Fruit fly (Drosophila melanogaster) whole organism, embryonic: ENCODE results near the gene CG11843.

Source experiments
- Bgb ChIP-seq: fragments of 200-800 bp; sonication (Bioruptor generic); IDR thresholded peaks from 2 replicates; pipeline ENCODE4 v1.3.6; 2022; ENCODE audit warnings: missing biosample characterization, missing genetic modification characterization; ENCODE audit not compliant: partially characterized antibody
- CG10321 ChIP-seq: fragments of 200-800 bp; sonication (Bioruptor generic); IDR thresholded peaks from 2 replicates; pipeline ENCODE4 v1.3.6; 2022; ENCODE audit warnings: missing biosample characterization, missing genetic modification characterization
- CG12299 ChIP-seq: fragments of 200-800 bp; sonication (Bioruptor generic); optimal IDR thresholded peaks from 2 replicates; lab custom pipeline; 2018; ENCODE audit warnings: missing biosample characterization, mild to moderate bottlenecking, missing genetic modification characterization
- CG12744 ChIP-seq: fragments of 200-800 bp; sonication (Bioruptor generic); optimal IDR thresholded peaks from 2 replicates; lab custom pipeline; 2016; ENCODE audit warnings: missing biosample characterization, missing genetic modification characterization
- CG13775 ChIP-seq: fragments of 200-800 bp; sonication (Bioruptor generic); optimal IDR thresholded peaks from 3 replicates; lab custom pipeline; 2017; ENCODE audit warnings: missing biosample characterization, mild to moderate bottlenecking, missing genetic modification characterization
- CG15479 ChIP-seq: fragments of 200-800 bp; sonication (Bioruptor generic); optimal IDR thresholded peaks from 3 replicates; lab custom pipeline; 2019; ENCODE audit warnings: missing biosample characterization, mild to moderate bottlenecking, missing genetic modification characterization, moderate library complexity
- CG31388 ChIP-seq: fragments of 200-800 bp; sonication (Bioruptor generic); optimal IDR thresholded peaks from 2 replicates; lab custom pipeline; 2016; ENCODE audit warnings: missing biosample characterization, missing genetic modification characterization
- CG4617 ChIP-seq: fragments of 200-800 bp; sonication (Bioruptor generic); optimal IDR thresholded peaks from 3 replicates; lab custom pipeline; 2016; ENCODE audit warnings: missing biosample characterization, missing genetic modification characterization, borderline replicate concordance
- CG5245 ChIP-seq: fragments of 200-800 bp; sonication (Bioruptor generic); optimal IDR thresholded peaks from 3 replicates; lab custom pipeline; 2016; ENCODE audit warnings: missing biosample characterization, missing genetic modification characterization
- CG6791 ChIP-seq: fragments of 200-800 bp; sonication (Bioruptor generic); IDR thresholded peaks from 3 replicates; pipeline ENCODE4 v1.3.6; 2022; ENCODE audit warnings: missing biosample characterization, missing genetic modification characterization; ENCODE audit not compliant: partially characterized antibody
- CG7372 ChIP-seq: fragments of 200-800 bp; sonication (Bioruptor generic); IDR thresholded peaks from 2 replicates; pipeline ENCODE4 v1.3.6; 2022; ENCODE audit warnings: missing biosample characterization, missing genetic modification characterization
- CG7963 ChIP-seq: fragments of 200-800 bp; sonication (Bioruptor generic); IDR thresholded peaks from 3 replicates; pipeline ENCODE4 v1.3.6; 2022; ENCODE audit warnings: missing biosample characterization, missing genetic modification characterization; ENCODE audit not compliant: partially characterized antibody
- CG8290 ChIP-seq, 3 experiments: fragments of 200-800 bp; sonication (Bioruptor generic); optimal IDR thresholded peaks; 2 replicates each; lab custom pipeline; 2016 to 2019; ENCODE audit warnings: missing biosample characterization in 3 of 3, missing genetic modification characterization in 3 of 3, mild to moderate bottlenecking in 2 of 3, moderate library complexity in 1 of 3
- CG8478 ChIP-seq: fragments of >200 bp; optimal IDR thresholded peaks from 2 replicates; lab custom pipeline; 2018
- CG9876 ChIP-seq: fragments of 200-800 bp; sonication (Bioruptor generic); optimal IDR thresholded peaks from 2 replicates; lab custom pipeline; 2016; ENCODE audit warnings: missing biosample characterization, missing genetic modification characterization
- D19A ChIP-seq: fragments of 200-800 bp; optimal IDR thresholded peaks from 3 replicates; lab custom pipeline; 2019; ENCODE audit warnings: missing biosample characterization, mild to moderate bottlenecking, missing genetic modification characterization, moderate library complexity
- Ets65A ChIP-seq: fragments of 200-800 bp; sonication (Bioruptor generic); peaks from one replicate; lab custom pipeline; 2016; ENCODE audit warnings: missing biosample characterization, missing genetic modification characterization
- HLH4C ChIP-seq: fragments of 200-800 bp; sonication (Bioruptor generic); IDR thresholded peaks from 3 replicates; pipeline ENCODE4 v1.3.6; 2022; ENCODE audit warnings: missing biosample characterization, missing genetic modification characterization; ENCODE audit not compliant: partially characterized antibody
- Hey ChIP-seq: fragments of 200-800 bp; sonication (Bioruptor generic); optimal IDR thresholded peaks from 3 replicates; lab custom pipeline; 2018; ENCODE audit warnings: missing biosample characterization, mild to moderate bottlenecking, missing genetic modification characterization
- Myb ChIP-seq: fragments of 200-800 bp; sonication (Bioruptor generic); optimal IDR thresholded peaks from 2 replicates; lab custom pipeline; 2016; ENCODE audit warnings: missing biosample characterization, missing genetic modification characterization
- Nf-YB ChIP-seq: fragments of 200-800 bp; sonication (Bioruptor generic); optimal IDR thresholded peaks from 3 replicates; lab custom pipeline; 2019; ENCODE audit warnings: missing biosample characterization, mild to moderate bottlenecking, missing genetic modification characterization, moderate library complexity
- NfI ChIP-seq: fragments of 200-800 bp; sonication (Bioruptor generic); optimal IDR thresholded peaks from 3 replicates; lab custom pipeline; 2018; ENCODE audit warnings: missing biosample characterization, mild to moderate bottlenecking, missing genetic modification characterization, moderate library complexity
- Optix ChIP-seq: fragments of 200-800 bp; sonication (Bioruptor generic); IDR thresholded peaks from 3 replicates; pipeline ENCODE4 v1.3.6; 2022; ENCODE audit warnings: missing biosample characterization, missing genetic modification characterization
- Ssrp ChIP-seq: fragments of 200-800 bp; sonication (Bioruptor generic); optimal IDR thresholded peaks from 2 replicates; lab custom pipeline; 2018; ENCODE audit warnings: missing biosample characterization, mild to moderate bottlenecking, missing genetic modification characterization, moderate library complexity
- Trl ChIP-seq, 3 experiments: fragments of >200 bp in 2 of 3; fragments of 200-800 bp in 1 of 3; sonication (Bioruptor generic) in 1 of 3; optimal IDR thresholded peaks; 2 replicates in 1 of 3; 3 replicates in 2 of 3; lab custom pipeline; 2016 to 2017; ENCODE audit warnings: missing biosample characterization in 1 of 3, missing genetic modification characterization in 1 of 3
- Xrp1 ChIP-seq: fragments of 200-800 bp; sonication (Bioruptor generic); IDR thresholded peaks from 2 replicates; pipeline ENCODE4 v1.3.6; 2022; ENCODE audit warnings: missing biosample characterization, missing genetic modification characterization
- ara ChIP-seq: fragments of 200-800 bp; sonication (Bioruptor generic); IDR thresholded peaks from 2 replicates; pipeline ENCODE4 v1.3.6; 2022; ENCODE audit warnings: missing biosample characterization, missing genetic modification characterization
- bab2 ChIP-seq: fragments of 200-800 bp; sonication (Bioruptor generic); optimal IDR thresholded peaks from 2 replicates; lab custom pipeline; 2016; ENCODE audit warnings: missing biosample characterization, missing genetic modification characterization
- cg ChIP-seq: fragments of 200-800 bp; sonication (Bioruptor generic); optimal IDR thresholded peaks from 3 replicates; lab custom pipeline; 2019; ENCODE audit warnings: missing biosample characterization, mild to moderate bottlenecking, missing genetic modification characterization, moderate library complexity
- ewg ChIP-seq: fragments of 200-800 bp; sonication (Bioruptor generic); optimal IDR thresholded peaks from 3 replicates; lab custom pipeline; 2017; ENCODE audit warnings: mild to moderate bottlenecking, missing biosample characterization, missing genetic modification reagents, missing genetic modification characterization
- grn ChIP-seq: fragments of 200-800 bp; sonication (Bioruptor generic); optimal IDR thresholded peaks from 3 replicates; lab custom pipeline; 2017; ENCODE audit warnings: missing biosample characterization, missing genetic modification characterization
- ham ChIP-seq: fragments of 200-800 bp; sonication (Bioruptor generic); IDR thresholded peaks from 2 replicates; pipeline ENCODE4 v1.3.6; 2022; ENCODE audit warnings: missing biosample characterization, missing genetic modification characterization
- hkb ChIP-seq, 2 experiments: fragments of 200-800 bp in 1 of 2; fragments of >200 bp in 1 of 2; sonication (Bioruptor generic) in 1 of 2; IDR thresholded peaks in 1 of 2; optimal IDR thresholded peaks in 1 of 2; 2 replicates each; pipeline versions ENCODE4 v1.3.6 to Lab custom; 2017 to 2022; ENCODE audit warnings: missing biosample characterization in 1 of 2, missing genetic modification characterization in 1 of 2
- kay ChIP-seq: fragments of 200-800 bp; sonication (Bioruptor generic); optimal IDR thresholded peaks from 2 replicates; lab custom pipeline; 2016; ENCODE audit warnings: missing biosample characterization, missing genetic modification characterization
- knrl ChIP-seq: fragments of 200-800 bp; sonication (Bioruptor generic); IDR thresholded peaks from 3 replicates; pipeline ENCODE4 v1.3.6; 2022; ENCODE audit warnings: missing biosample characterization, missing genetic modification characterization; ENCODE audit not compliant: partially characterized antibody
- luna ChIP-seq: fragments of 200-800 bp; sonication (Bioruptor generic); optimal IDR thresholded peaks from 2 replicates; lab custom pipeline; 2016; ENCODE audit warnings: missing biosample characterization, missing genetic modification characterization
- mirr ChIP-seq: fragments of 200-800 bp; sonication (Bioruptor generic); optimal IDR thresholded peaks from 3 replicates; lab custom pipeline; 2018; ENCODE audit warnings: missing biosample characterization, mild to moderate bottlenecking, missing genetic modification characterization
- nau ChIP-seq: fragments of 200-800 bp; sonication (Bioruptor generic); optimal IDR thresholded peaks from 3 replicates; lab custom pipeline; 2017; ENCODE audit warnings: missing biosample characterization, mild to moderate bottlenecking, missing genetic modification characterization, missing genetic modification reagents
- nom ChIP-seq: fragments of 200-800 bp; sonication (Bioruptor generic); optimal IDR thresholded peaks from 2 replicates; lab custom pipeline; 2017; ENCODE audit warnings: missing biosample characterization, missing genetic modification characterization, mild to moderate bottlenecking, moderate library complexity, missing genetic modification reagents
- onecut ChIP-seq: fragments of 200-800 bp; sonication (Bioruptor generic); IDR thresholded peaks from 2 replicates; pipeline ENCODE4 v1.3.6; 2022; ENCODE audit warnings: missing biosample characterization, missing genetic modification characterization
- pb ChIP-seq: fragments of 200-800 bp; sonication (Bioruptor generic); optimal IDR thresholded peaks from 3 replicates; lab custom pipeline; 2016; ENCODE audit warnings: missing biosample characterization, missing genetic modification characterization
- pzg ChIP-seq: fragments of 200-800 bp; sonication (Bioruptor generic); optimal IDR thresholded peaks from 3 replicates; lab custom pipeline; 2018; ENCODE audit warnings: missing biosample characterization, mild to moderate bottlenecking, missing genetic modification characterization, moderate library complexity
- ranshi ChIP-seq: fragments of 200-800 bp; sonication (Bioruptor generic); IDR thresholded peaks from 2 replicates; pipeline ENCODE4 v1.3.6; 2022; ENCODE audit warnings: missing biosample characterization, missing genetic modification characterization
- row ChIP-seq: fragments of 200-800 bp; sonication (Bioruptor generic); IDR thresholded peaks from 3 replicates; pipeline ENCODE4 v1.3.6; 2022; ENCODE audit warnings: missing biosample characterization, missing genetic modification characterization
- sens-2 ChIP-seq: fragments of 200-800 bp; sonication (Bioruptor generic); IDR thresholded peaks from 2 replicates; pipeline ENCODE4 v1.3.6; 2022; ENCODE audit warnings: missing biosample characterization, missing genetic modification characterization
- sna ChIP-seq: fragments of 200-800 bp; sonication (Bioruptor generic); IDR thresholded peaks from 2 replicates; pipeline ENCODE4 v1.3.6; 2022; ENCODE audit warnings: missing biosample characterization, missing genetic modification characterization; ENCODE audit not compliant: partially characterized antibody
- tap ChIP-seq: fragments of 200-800 bp; optimal IDR thresholded peaks from 3 replicates; lab custom pipeline; 2019; ENCODE audit warnings: missing biosample characterization, mild to moderate bottlenecking, missing genetic modification characterization, moderate library complexity
- vfl ChIP-seq: fragments of 200-800 bp; sonication (Bioruptor generic); optimal IDR thresholded peaks from 2 replicates; lab custom pipeline; 2016; ENCODE audit warnings: missing biosample characterization, missing genetic modification characterization

Gene CG11843

DNA sequence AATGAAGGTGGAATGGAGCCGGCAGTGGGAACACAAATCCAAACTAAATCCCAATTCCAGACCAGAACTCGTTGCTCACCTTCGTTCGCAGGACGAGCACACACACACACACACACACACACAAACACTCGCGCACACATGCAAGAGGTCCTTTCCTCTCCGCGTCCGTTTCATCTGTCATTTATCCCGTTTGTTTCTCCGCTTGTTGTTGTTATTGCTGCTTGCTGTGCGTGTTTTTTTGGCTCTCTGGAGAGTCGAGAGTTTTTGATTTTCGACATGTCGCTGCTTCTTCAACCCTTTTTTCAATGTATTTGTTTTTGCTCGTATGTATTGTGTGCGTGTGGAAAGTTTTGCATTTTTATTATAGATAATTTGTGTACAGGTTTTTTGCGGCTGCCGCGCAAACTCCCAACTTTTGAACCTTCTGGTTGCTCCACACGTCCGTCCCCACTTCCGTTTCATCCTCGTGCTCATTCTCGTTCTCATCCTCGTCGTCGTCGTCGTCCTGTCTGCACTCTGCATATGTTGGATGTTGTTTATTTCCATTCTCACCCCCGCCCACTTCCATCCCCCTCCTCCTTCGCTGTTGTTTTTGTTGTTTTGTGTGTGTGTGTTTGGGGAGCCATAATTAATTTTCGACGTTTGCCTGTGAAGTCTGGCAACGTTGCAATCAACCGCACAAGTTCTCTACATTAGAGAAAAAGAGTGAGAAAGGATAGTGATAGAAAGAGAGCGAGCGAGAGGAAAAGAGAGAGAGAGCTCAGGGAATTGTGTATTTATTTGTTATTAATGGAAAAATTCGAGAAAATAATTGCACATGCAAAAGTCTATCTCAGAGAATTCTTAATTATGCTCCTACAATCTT lies 15.3 kb downstream of the CG11843 start (continued):
- TF ChIP-seq mirr (GFP tag; lab: Kevin White, UChicago) (no peak), knrl (GFP tag; lab: Robert Waterston, UW) (no peak), Bgb (no peak), CG4617 (no peak), Trl (optimal IDR thresholded peaks at IDR 0.05; lab: Kevin White, UChicago) (peak; percentile 32 to 35), Trl (GFP tag; optimal IDR thresholded peaks at IDR 0.05; lab: Kevin White, UChicago) (no peak), CG5245 (GFP tag; lab: Kevin White, UChicago) (no peak), Ssrp (tag; lab: Kevin White, UChicago) (no peak), ham (no peak), CG12744 (GFP tag; lab: Kevin White, UChicago) (no peak), onecut (GFP tag; lab: Robert Waterston, UW) (no peak), CG13775 (GFP tag; lab: Kevin White, UChicago) (no peak), CG7372 (GFP tag; lab: Robert Waterston, UW) (no peak), D19A (tag; lab: Kevin White, UChicago) (peak; percentile 20), pb (GFP tag; lab: Kevin White, UChicago) (no peak), CG6791 (GFP tag; lab: Robert Waterston, UW) (no peak), CG31388 (GFP tag; lab: Kevin White, UChicago) (no peak), ranshi (GFP tag; lab: Robert Waterston, UW) (no peak), sna (no peak), ewg (GFP tag; lab: Kevin White, UChicago) (peak; percentile 38), CG7963 (GFP tag; lab: Robert Waterston, UW) (no peak), ara (GFP tag; lab: Robert Waterston, UW) (no peak), kay (GFP tag; lab: Kevin White, UChicago) (no peak), vfl (GFP tag; lab: Kevin White, UChicago) (no peak), CG12299 (tag; lab: Kevin White, UChicago) (no peak), nau (no peak), CG8478 (lab: Kevin White, UChicago) (no peak), Xrp1 (GFP tag; lab: Robert Waterston, UW) (no peak), Hey (no peak), grn (GFP tag; lab: Kevin White, UChicago) (no peak), pzg (GFP tag; lab: Kevin White, UChicago) (no peak), CG8290 (GFP tag; optimal IDR thresholded peaks at IDR 0.05; lab: Kevin White, UChicago) (no peak), CG8290 (tag; optimal IDR thresholded peaks at IDR 0.05; lab: Kevin White, UChicago) (no peak), Optix (GFP tag; lab: Robert Waterston, UW) (0 out of 3 replicates have a peak, but pooled peaks have one; percentile 21), tap (tag; lab: Kevin White, UChicago) (no peak), nom (no peak), cg (GFP tag; lab: Kevin White, UChicago) (peak; percentile 75), HLH4C (GFP tag; lab: Robert Waterston, UW) (no peak), CG9876 (no peak), sens-2 (GFP tag; lab: Robert Waterston, UW) (no peak), Nf-YB (no peak), row (GFP tag; lab: Robert Waterston, UW) (no peak), CG10321 (GFP tag; lab: Robert Waterston, UW) (no peak), NfI (GFP tag; lab: Kevin White, UChicago) (no peak), CG15479 (GFP tag; lab: Kevin White, UChicago) (peak; percentile 0), bab2 (no peak), Myb (GFP tag; lab: Kevin White, UChicago) (no peak), hkb (optimal IDR thresholded peaks at IDR 0.05; lab: Kevin White, UChicago) (no peak), hkb (GFP tag; IDR thresholded peaks at IDR 0.05; lab: Robert Waterston, UW) (no peak), Ets65A (GFP tag; lab: Kevin White, UChicago) (peak; percentile 77), luna (GFP tag; lab: Kevin White, UChicago) (no peak)
